Worm (Caenorhabditis elegans) whole organism, young adult: Measurements from ENCODE around the gene sna-3.

Experiments used
- F23B12.7 ChIP-seq: sonication (generic microtip); optimal IDR thresholded peaks from 2 replicates; lab custom pipeline; 2017; ENCODE audit warnings: missing genetic modification characterization, mild to moderate bottlenecking, missing compliant biosample characterization, antibody characterized with exemption, moderate library complexity; ENCODE audit not compliant: insufficient read depth
- F33H1.4 ChIP-seq: fragments of 200-800 bp; sonication (Bioruptor generic); IDR thresholded peaks from 2 replicates; pipeline ENCODE4 v1.3.6; 2022; ENCODE audit warnings: missing genetic modification reagents, missing genetic modification characterization, missing compliant biosample characterization
- F37B4.10 ChIP-seq: fragments of 200-800 bp; sonication (Bioruptor generic); IDR thresholded peaks from 2 replicates; pipeline ENCODE4 v1.3.6; 2022; ENCODE audit warnings: missing genetic modification characterization, missing compliant biosample characterization
- F49E8.2 ChIP-seq: sonication (generic microtip); optimal IDR thresholded peaks from 3 replicates; lab custom pipeline; 2017; ENCODE audit warnings: missing genetic modification characterization, mild to moderate bottlenecking, missing compliant biosample characterization, antibody characterized with exemption, moderate library complexity; ENCODE audit not compliant: insufficient read depth
- F52B5.7 ChIP-seq: sonication (generic microtip); optimal IDR thresholded peaks from 2 replicates; lab custom pipeline; 2016; ENCODE audit warnings: mild to moderate bottlenecking, missing genetic modification characterization, missing compliant biosample characterization
- F55B11.4 ChIP-seq: sonication (generic microtip); optimal IDR thresholded peaks from 2 replicates; lab custom pipeline; 2016; ENCODE audit warnings: missing compliant biosample characterization, missing genetic modification characterization, borderline replicate concordance; ENCODE audit not compliant: insufficient read depth
- F57A8.1 ChIP-seq: fragments of 200-800 bp; sonication (Bioruptor generic); optimal IDR thresholded peaks from 2 replicates; lab custom pipeline; 2018; ENCODE audit warnings: mild to moderate bottlenecking, missing genetic modification characterization, moderate library complexity, missing compliant biosample characterization
- K12H6.12 ChIP-seq: fragments of 200-800 bp; sonication (Bioruptor generic); optimal IDR thresholded peaks from 2 replicates; lab custom pipeline; 2018; ENCODE audit warnings: mild to moderate bottlenecking, missing genetic modification characterization, missing compliant biosample characterization
- ama-1 ChIP-seq, 3 experiments: fragments of 150-350 bp in 1 of 3; sonication (generic microtip) in 2 of 3; optimal IDR thresholded peaks; 2 replicates each; lab custom pipeline; 2014 to 2018; ENCODE audit warnings: missing biosample characterization in 2 of 3, missing genetic modification characterization in 2 of 3, missing genetic modification reagents in 2 of 3
- attf-3 ChIP-seq: fragments of 200-800 bp; sonication (Bioruptor generic); conservative IDR thresholded peaks from 2 replicates; pipeline ENCODE4 v1.3.6; 2022; ENCODE audit warnings: missing genetic modification reagents, missing genetic modification characterization, missing compliant biosample characterization
- attf-5 ChIP-seq: fragments of 200-800 bp; sonication (Bioruptor generic); optimal IDR thresholded peaks from 2 replicates; lab custom pipeline; 2018; ENCODE audit warnings: mild to moderate bottlenecking, missing genetic modification characterization, missing compliant biosample characterization
- cebp-2 ChIP-seq: fragments of 200-800 bp; sonication (Bioruptor generic); IDR thresholded peaks from 2 replicates; pipeline ENCODE4 v1.3.6; 2022; ENCODE audit warnings: missing genetic modification characterization, missing compliant biosample characterization
- ceh-27 ChIP-seq: fragments of 200-800 bp; sonication (Bioruptor generic); optimal IDR thresholded peaks from 2 replicates; lab custom pipeline; 2018; ENCODE audit warnings: mild to moderate bottlenecking, missing genetic modification characterization, moderate library complexity, missing compliant biosample characterization
- chd-7 ChIP-seq: sonication (generic microtip); optimal IDR thresholded peaks from 2 replicates; lab custom pipeline; 2016; ENCODE audit warnings: mild to moderate bottlenecking, missing genetic modification characterization, moderate library complexity, missing compliant biosample characterization
- dox-1 ChIP-seq: fragments of 200-800 bp; sonication (Bioruptor generic); IDR thresholded peaks from 2 replicates; pipeline ENCODE4 v1.3.6; 2022; ENCODE audit warnings: missing genetic modification reagents, missing genetic modification characterization, missing compliant biosample characterization
- ekl-4 ChIP-seq: fragments of 200-800 bp; sonication (Bioruptor generic); IDR thresholded peaks from 2 replicates; pipeline ENCODE4 v1.3.6; 2022; ENCODE audit warnings: missing genetic modification reagents, missing genetic modification characterization, missing compliant biosample characterization
- ets-4 ChIP-seq: fragments of 200-800 bp; sonication (Bioruptor generic); optimal IDR thresholded peaks from 2 replicates; lab custom pipeline; 2018; ENCODE audit warnings: mild to moderate bottlenecking, missing genetic modification characterization, missing compliant biosample characterization
- gei-17 ChIP-seq: fragments of 200-800 bp; sonication (Bioruptor generic); optimal IDR thresholded peaks from 2 replicates; lab custom pipeline; 2018; ENCODE audit warnings: mild to moderate bottlenecking, missing genetic modification characterization, missing compliant biosample characterization
- hlh-12 ChIP-seq: sonication (generic microtip); optimal IDR thresholded peaks from 2 replicates; lab custom pipeline; 2016; ENCODE audit warnings: missing genetic modification characterization, missing compliant biosample characterization
- hrde-1 ChIP-seq: sonication (generic microtip); optimal IDR thresholded peaks from 2 replicates; lab custom pipeline; 2016; ENCODE audit warnings: missing genetic modification characterization, mild to moderate bottlenecking, missing compliant biosample characterization, moderate library complexity, missing genotype, missing genetic modification reagents, borderline replicate concordance
- lag-1 ChIP-seq: fragments of 200-800 bp; sonication (Bioruptor generic); IDR thresholded peaks from 2 replicates; pipeline ENCODE4 v1.3.6; 2022; ENCODE audit warnings: missing genetic modification reagents, missing genetic modification characterization, missing compliant biosample characterization
- lin-35 ChIP-seq, 3 experiments: fragments of 150-350 bp in 2 of 3; sonication (generic microtip) in 1 of 3; optimal IDR thresholded peaks; 2 replicates each; lab custom pipeline; 2014 to 2018; ENCODE audit warnings: missing biosample characterization in 3 of 3, missing genetic modification characterization in 3 of 3, missing genetic modification reagents in 3 of 3
- lin-54 ChIP-seq: fragments of 200-800 bp; sonication (Bioruptor generic); optimal IDR thresholded peaks from 2 replicates; lab custom pipeline; 2018; ENCODE audit warnings: mild to moderate bottlenecking, missing genetic modification characterization, missing compliant biosample characterization
- lsy-27 ChIP-seq: sonication (generic microtip); optimal IDR thresholded peaks from 2 replicates; lab custom pipeline; 2017; ENCODE audit warnings: missing genetic modification characterization, mild to moderate bottlenecking, missing compliant biosample characterization, antibody characterized with exemption, missing genotype, borderline replicate concordance; ENCODE audit not compliant: insufficient read depth
- madf-10 ChIP-seq: sonication (generic microtip); optimal IDR thresholded peaks from 2 replicates; lab custom pipeline; 2016; ENCODE audit warnings: mild to moderate bottlenecking, missing genetic modification characterization, missing compliant biosample characterization
- madf-3 ChIP-seq: fragments of 200-800 bp; sonication (Bioruptor generic); IDR thresholded peaks from 2 replicates; pipeline ENCODE4 v1.3.6; 2022; ENCODE audit warnings: missing genetic modification reagents, missing genetic modification characterization, missing compliant biosample characterization
- madf-8 ChIP-seq: fragments of 200-800 bp; sonication (Bioruptor generic); conservative IDR thresholded peaks from 2 replicates; pipeline ENCODE4 v1.3.6; 2022; ENCODE audit warnings: missing genetic modification reagents, missing genetic modification characterization, missing compliant biosample characterization
- nfya-2 ChIP-seq: fragments of 200-800 bp; sonication (Bioruptor generic); IDR thresholded peaks from 2 replicates; pipeline ENCODE4 v1.3.6; 2022; ENCODE audit warnings: missing genetic modification reagents, missing genetic modification characterization, missing compliant biosample characterization
- nhr-120 ChIP-seq: fragments of 200-800 bp; sonication (Bioruptor generic); IDR thresholded peaks from 2 replicates; pipeline ENCODE4 v1.3.6; 2022; ENCODE audit warnings: missing genetic modification characterization, missing compliant biosample characterization
- repo-1 ChIP-seq: sonication (generic microtip); optimal IDR thresholded peaks from 2 replicates; lab custom pipeline; 2017; ENCODE audit warnings: mild to moderate bottlenecking, missing genetic modification characterization, missing compliant biosample characterization
- rpc-1 ChIP-seq, 2 experiments: fragments of 150-350 bp in 1 of 2; sonication (generic microtip) in 1 of 2; optimal IDR thresholded peaks; 2 replicates each; lab custom pipeline; 2014 to 2018; ENCODE audit warnings: missing biosample characterization in 1 of 2, missing genetic modification characterization in 1 of 2, missing genetic modification reagents in 1 of 2, missing genotype in 1 of 2
- sdz-38 ChIP-seq: sonication (generic microtip); optimal IDR thresholded peaks from 2 replicates; lab custom pipeline; 2016; ENCODE audit warnings: missing genotype, missing genetic modification characterization, missing compliant biosample characterization
- sea-2 ChIP-seq: fragments of 200-800 bp; sonication (Bioruptor generic); IDR thresholded peaks from 2 replicates; pipeline ENCODE4 v1.3.6; 2022; ENCODE audit warnings: missing genetic modification characterization, missing compliant biosample characterization
- snpc-3.4 ChIP-seq: sonication (generic microtip); optimal IDR thresholded peaks from 2 replicates; lab custom pipeline; 2017; ENCODE audit warnings: missing genetic modification characterization, mild to moderate bottlenecking, missing compliant biosample characterization, antibody characterized with exemption, moderate library complexity, missing genotype, missing genetic modification reagents
- xnd-1 ChIP-seq: sonication (generic microtip); optimal IDR thresholded peaks from 2 replicates; lab custom pipeline; 2016; ENCODE audit warnings: missing genotype, missing genetic modification reagents, missing genetic modification characterization, missing compliant biosample characterization
- zfh-2 ChIP-seq: fragments of 200-800 bp; sonication (Bioruptor generic); conservative IDR thresholded peaks from 2 replicates; pipeline ENCODE4 v1.3.6; 2022; ENCODE audit warnings: missing genetic modification reagents, missing genetic modification characterization, missing compliant biosample characterization
- ztf-26 ChIP-seq: sonication (generic microtip); optimal IDR thresholded peaks from 2 replicates; lab custom pipeline; 2017; ENCODE audit warnings: missing genetic modification characterization, missing compliant biosample characterization
- ztf-6 ChIP-seq: fragments of 200-800 bp; sonication (Bioruptor generic); IDR thresholded peaks from 2 replicates; pipeline ENCODE4 v1.3.6; 2022; ENCODE audit warnings: missing genetic modification reagents, missing genetic modification characterization, missing compliant biosample characterization

The sna-3 gene

DNA sequence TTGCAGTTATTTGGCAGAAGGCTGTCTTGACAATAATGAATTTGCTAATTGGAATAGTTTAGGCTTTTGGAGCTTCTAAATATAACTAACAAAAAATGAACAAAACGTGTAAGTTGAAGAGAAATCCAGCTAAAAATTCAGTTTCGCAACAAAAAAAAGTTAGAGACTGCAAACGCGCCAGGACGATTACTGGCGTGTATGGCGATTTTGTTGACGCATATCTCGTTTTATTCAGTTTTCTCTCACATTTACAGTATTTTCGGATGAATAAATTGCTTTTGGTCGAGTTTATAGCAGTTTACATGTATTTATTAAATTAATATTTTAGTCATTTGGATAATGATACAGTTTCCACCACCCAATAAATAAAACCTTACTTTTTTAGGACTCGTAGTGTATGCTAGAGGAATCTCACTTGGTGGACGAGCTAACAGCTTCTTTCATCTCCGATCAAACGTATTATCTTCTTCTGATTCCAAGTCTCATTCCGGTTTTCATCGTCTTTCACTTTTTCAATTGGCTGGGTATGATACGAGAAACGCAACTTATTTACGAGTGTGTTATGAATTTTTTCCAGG lies 32.9 kb downstream of the sna-3 start, which contains the start of the genes abcf-3 and F42A10.5 (continued):
- TF ChIP-seq F55B11.4 (tag; lab: Kevin White, UChicago) (no peak), lsy-27 (tag; lab: Kevin White, UChicago) (no peak), attf-3 (0 out of 2 replicates have a peak, but pooled peaks have one; percentile 12), dox-1 (GFP tag; lab: Robert Waterston, UW) (no peak), madf-3 (GFP tag; lab: Robert Waterston, UW) (no peak), K12H6.12 (tag; lab: Kevin White, UChicago) (no peak), zfh-2 (GFP tag; lab: Robert Waterston, UW) (no peak), sea-2 (GFP tag; lab: Robert Waterston, UW) (no peak), xnd-1 (peak; percentile 28), attf-5 (GFP tag; lab: Kevin White, UChicago) (peak; percentile 33), F49E8.2 (tag; lab: Kevin White, UChicago) (no peak), nfya-2 (no peak), F23B12.7 (tag; lab: Kevin White, UChicago) (no peak), F37B4.10 (no peak), nhr-120 (GFP tag; lab: Robert Waterston, UW) (no peak), ekl-4 (no peak), gei-17 (GFP tag; lab: Kevin White, UChicago) (no peak), ama-1 (optimal IDR thresholded peaks at IDR 0.05; lab: Kevin White, UChicago) (no peak), ama-1 (GFP tag; optimal IDR thresholded peaks at IDR 0.05; lab: Kevin White, UChicago) (no peak), sdz-38 (tag; lab: Kevin White, UChicago) (no peak), F52B5.7 (tag; lab: Kevin White, UChicago) (no peak), lin-35 (GFP tag; optimal IDR thresholded peaks at IDR 0.05; lab: Kevin White, UChicago) (peak in 1 of 3 experiments; percentile 66), snpc-3.4 (peak; percentile 29), F57A8.1 (no peak), hrde-1 (tag; lab: Kevin White, UChicago) (no peak), hlh-12 (tag; lab: Kevin White, UChicago) (no peak), repo-1 (tag; lab: Kevin White, UChicago) (no peak), lag-1 (GFP tag; lab: Robert Waterston, UW) (no peak), ets-4 (GFP tag; lab: Kevin White, UChicago) (no peak), F33H1.4 (peak; percentile 58), rpc-1 (optimal IDR thresholded peaks at IDR 0.05; lab: Kevin White, UChicago) (no peak), rpc-1 (tag; optimal IDR thresholded peaks at IDR 0.05; lab: Kevin White, UChicago) (no peak), ztf-6 (GFP tag; lab: Robert Waterston, UW) (no peak), ceh-27 (GFP tag; lab: Kevin White, UChicago) (no peak), ztf-26 (tag; lab: Kevin White, UChicago) (no peak), madf-8 (no peak), cebp-2 (GFP tag; lab: Robert Waterston, UW) (no peak), chd-7 (no peak), madf-10 (tag; lab: Kevin White, UChicago) (no peak), lin-54 (GFP tag; lab: Kevin White, UChicago) (peak; percentile 64)
- TF ChIP-seq, all 124 proteins: peak for 25
